Worm (Caenorhabditis elegans): ENCODE data around the gene K10H10.13.

Gene K10H10.13

ce11 chrII:14511189-14511588, at the start of gene K10H10.13:
TSS of gene K10H10.13 (minus strand) at chrII:14511289.
- no peak for TF ChIP-seq R02D3.7 (tag; optimal IDR thresholded peaks at IDR 0.05)
- TF ChIP-seq unc-55 (GFP tag; optimal IDR thresholded peaks at IDR 0.05): no peak
- no peak for TF ChIP-seq ztf-11 (tag; optimal IDR thresholded peaks at IDR 0.05)
- no peak for TF ChIP-seq lin-39 (tag; optimal IDR thresholded peaks at IDR 0.05)
- TF ChIP-seq fos-1 (tag; optimal IDR thresholded peaks at IDR 0.05): no peak
- no peak for TF ChIP-seq lin-11 (tag; optimal IDR thresholded peaks at IDR 0.05)
- TF ChIP-seq unc-62 (GFP tag; optimal IDR thresholded peaks at IDR 0.05): no peak
- TF ChIP-seq sem-4 (tag; optimal IDR thresholded peaks at IDR 0.05): no peak
- no peak for TF ChIP-seq lsy-2 (tag; optimal IDR thresholded peaks at IDR 0.05)

- no peak for TF ChIP-seq skn-1 (tag; optimal IDR thresholded peaks at IDR 0.05)
- TF ChIP-seq gmeb-1 (tag; optimal IDR thresholded peaks at IDR 0.05): no peak
- TF ChIP-seq unc-62 (GFP tag; optimal IDR thresholded peaks at IDR 0.05): no peak
- TF ChIP-seq F13H6.1 (tag; optimal IDR thresholded peaks at IDR 0.05): no peak
- TF ChIP-seq crh-2 (tag; optimal IDR thresholded peaks at IDR 0.05): no peak
- TF ChIP-seq egl-27 (tag; optimal IDR thresholded peaks at IDR 0.05): no peak
- no peak for TF ChIP-seq nhr-237 (tag; optimal IDR thresholded peaks at IDR 0.05)
- no peak for TF ChIP-seq sma-9 (GFP tag; optimal IDR thresholded peaks at IDR 0.05)
- TF ChIP-seq sma-9 (tag; optimal IDR thresholded peaks at IDR 0.05): no peak
- no peak for TF ChIP-seq blmp-1 (tag; optimal IDR thresholded peaks at IDR 0.05; ENCODE audit: insufficient read depth)
- no peak for TF ChIP-seq ztf-1 (GFP tag; conservative IDR thresholded peaks at IDR 0.05)
- TF ChIP-seq nhr-77 (tag; optimal IDR thresholded peaks at IDR 0.05): no peak
- no peak for TF ChIP-seq nhr-6 (tag; optimal IDR thresholded peaks at IDR 0.05)
- no peak for TF ChIP-seq ztf-11 (tag; optimal IDR thresholded peaks at IDR 0.05)
- TF ChIP-seq lin-13 (GFP tag; optimal IDR thresholded peaks at IDR 0.05): no peak
- TF ChIP-seq mab-5 (tag; optimal IDR thresholded peaks at IDR 0.05): no peak
Measured at ce11 chrII:14555019-14555418, 43.9 kb upstream of the K10H10.13 start.

- TF ChIP-seq ceh-16 (tag; optimal IDR thresholded peaks at IDR 0.05) (no peak), nhr-23 (tag; optimal IDR thresholded peaks at IDR 0.05) (no peak), fos-1 (tag; optimal IDR thresholded peaks at IDR 0.05) (no peak), nhr-25 (tag; optimal IDR thresholded peaks at IDR 0.05) (no peak), sma-9 (GFP tag; optimal IDR thresholded peaks at IDR 0.05) (no peak), sma-9 (tag; optimal IDR thresholded peaks at IDR 0.05) (no peak), mbf-1 (tag; optimal IDR thresholded peaks at IDR 0.05) (no peak)
Measured at ce11 chrII:14550613-14551012, 39.5 kb upstream of the K10H10.13 start, which contains the start of gene nlp-41. TSS of gene nlp-41 (plus strand) at chrII:14550913.

- no peak for TF ChIP-seq lin-39 (tag; optimal IDR thresholded peaks at IDR 0.05)
- no peak for TF ChIP-seq nhr-21 (tag; optimal IDR thresholded peaks at IDR 0.05)
- no peak for TF ChIP-seq lin-13 (GFP tag; optimal IDR thresholded peaks at IDR 0.05)
- TF ChIP-seq lsy-2 (tag; optimal IDR thresholded peaks at IDR 0.05): no peak
- no peak for TF ChIP-seq dmd-4 (tag; optimal IDR thresholded peaks at IDR 0.05)
- TF ChIP-seq ZK546.5 (tag; optimal IDR thresholded peaks at IDR 0.05): no peak
- no peak for TF ChIP-seq ceh-82 (tag; optimal IDR thresholded peaks at IDR 0.05)
- no peak for TF ChIP-seq skn-1 (tag; optimal IDR thresholded peaks at IDR 0.05)
- TF ChIP-seq blmp-1 (tag; optimal IDR thresholded peaks at IDR 0.05; ENCODE audit: insufficient read depth): no peak
- TF ChIP-seq ztf-4 (tag; optimal IDR thresholded peaks at IDR 0.05): no peak
Measured at ce11 chrII:14548691-14549090, 37.6 kb upstream of the K10H10.13 start, which contains the start of gene gcy-29. TSS of gene gcy-29 (minus strand) at chrII:14548791.

- TF ChIP-seq fos-1 (tag; optimal IDR thresholded peaks at IDR 0.05) (peak; percentile 84), skn-1 (tag; optimal IDR thresholded peaks at IDR 0.05) (no peak)
Measured at ce11 chrII:14540551-14540950, 29.5 kb upstream of the K10H10.13 start.

- no peak for TF ChIP-seq ztf-4 (tag; optimal IDR thresholded peaks at IDR 0.05)
- no peak for TF ChIP-seq ztf-1 (GFP tag; conservative IDR thresholded peaks at IDR 0.05)
- no peak for TF ChIP-seq gmeb-1 (tag; optimal IDR thresholded peaks at IDR 0.05)
- TF ChIP-seq nhr-129 (tag; optimal IDR thresholded peaks at IDR 0.05): no peak
- TF ChIP-seq mab-5 (tag; optimal IDR thresholded peaks at IDR 0.05): no peak
- no peak for TF ChIP-seq alr-1 (tag; optimal IDR thresholded peaks at IDR 0.05)
- no peak for TF ChIP-seq sma-9 (GFP tag; optimal IDR thresholded peaks at IDR 0.05)
- TF ChIP-seq sma-9 (tag; optimal IDR thresholded peaks at IDR 0.05): no peak
- TF ChIP-seq crh-2 (tag; optimal IDR thresholded peaks at IDR 0.05): no peak
Measured at ce11 chrII:14537728-14538127, 26.6 kb upstream of the K10H10.13 start, which contains the start of the genes clec-147 and C04H5.7. TSS of gene clec-147 (minus strand) at chrII:14537828. TSS of gene C04H5.7 (plus strand) at chrII:14537946.

Measured in whole organism, L2 larva.